Fruit fly (Drosophila melanogaster) whole organism, embryonic: Measurements from ENCODE around the gene CG8292.

Experiments
- Atf3 ChIP-seq: fragments of 200-800 bp; sonication (Bioruptor generic); optimal IDR thresholded peaks from 3 replicates; lab custom pipeline; 2016; ENCODE audit warnings: missing biosample characterization, missing genetic modification characterization
- Bgb ChIP-seq: fragments of 200-800 bp; sonication (Bioruptor generic); IDR thresholded peaks from 2 replicates; pipeline ENCODE4 v1.3.6; 2022; ENCODE audit warnings: missing biosample characterization, missing genetic modification characterization; ENCODE audit not compliant: partially characterized antibody
- Blimp-1 ChIP-seq: fragments of 200-800 bp; sonication (Bioruptor generic); optimal IDR thresholded peaks from 3 replicates; lab custom pipeline; 2018; ENCODE audit warnings: missing biosample characterization, missing genetic modification characterization, mild to moderate bottlenecking, moderate library complexity, missing genetic modification reagents
- CG10209 ChIP-seq: fragments of 200-800 bp; sonication (Bioruptor generic); optimal IDR thresholded peaks from 3 replicates; lab custom pipeline; 2017; ENCODE audit warnings: missing biosample characterization, mild to moderate bottlenecking, missing genetic modification characterization, missing genetic modification reagents
- CG12391 ChIP-seq: fragments of 200-800 bp; sonication (Bioruptor generic); optimal IDR thresholded peaks from 3 replicates; lab custom pipeline; 2018; ENCODE audit warnings: missing biosample characterization, mild to moderate bottlenecking, missing genetic modification characterization, moderate library complexity
- CG1602 ChIP-seq: fragments of 200-800 bp; sonication (Bioruptor generic); optimal IDR thresholded peaks from 3 replicates; lab custom pipeline; 2016; ENCODE audit warnings: missing biosample characterization, missing genetic modification characterization
- CG16813 ChIP-seq: fragments of 200-800 bp; sonication (Bioruptor generic); IDR thresholded peaks from 3 replicates; pipeline ENCODE4 v1.3.6; 2022; ENCODE audit warnings: missing biosample characterization, missing genetic modification characterization; ENCODE audit not compliant: partially characterized antibody
- CG17568 ChIP-seq: fragments of 200-800 bp; sonication (Bioruptor generic); optimal IDR thresholded peaks from 2 replicates; lab custom pipeline; 2018; ENCODE audit warnings: missing biosample characterization, mild to moderate bottlenecking, missing genetic modification characterization, moderate library complexity
- CG18599 ChIP-seq: fragments of 200-800 bp; sonication (Bioruptor generic); optimal IDR thresholded peaks from 3 replicates; lab custom pipeline; 2017; ENCODE audit warnings: missing biosample characterization, missing genetic modification characterization, mild to moderate bottlenecking, moderate library complexity, missing genetic modification reagents
- CG30403 ChIP-seq: fragments of 200-800 bp; sonication (Bioruptor generic); optimal IDR thresholded peaks from 3 replicates; lab custom pipeline; 2016; ENCODE audit warnings: missing biosample characterization, missing genetic modification characterization
- CG31365 ChIP-seq: fragments of 200-800 bp; sonication (Bioruptor generic); optimal IDR thresholded peaks from 2 replicates; lab custom pipeline; 2018; ENCODE audit warnings: missing biosample characterization, mild to moderate bottlenecking, missing genetic modification characterization
- CG32532 ChIP-seq: fragments of 200-800 bp; sonication (Bioruptor generic); IDR thresholded peaks from 2 replicates; pipeline ENCODE4 v1.3.6; 2022; ENCODE audit warnings: missing biosample characterization, missing genetic modification characterization
- CG6254 ChIP-seq: fragments of 200-800 bp; sonication (Bioruptor generic); optimal IDR thresholded peaks from 3 replicates; lab custom pipeline; 2017; ENCODE audit warnings: mild to moderate bottlenecking, missing biosample characterization, missing genetic modification reagents, missing genetic modification characterization
- CG6765 ChIP-seq: fragments of 200-800 bp; sonication (Bioruptor generic); optimal IDR thresholded peaks from 3 replicates; lab custom pipeline; 2017; ENCODE audit warnings: missing biosample characterization, mild to moderate bottlenecking, missing genetic modification characterization
- CG8089 ChIP-seq: fragments of 200-800 bp; sonication (Bioruptor generic); optimal IDR thresholded peaks from 3 replicates; lab custom pipeline; 2016; ENCODE audit warnings: missing biosample characterization, missing genetic modification characterization
- CG9932 ChIP-seq: fragments of 200-800 bp; sonication (Bioruptor generic); IDR thresholded peaks from 2 replicates; pipeline ENCODE4 v1.3.6; 2022; ENCODE audit warnings: missing biosample characterization, missing genetic modification characterization
- D ChIP-seq, 2 experiments: fragments of 200-800 bp in 1 of 2; fragments of >200 bp in 1 of 2; sonication (Bioruptor generic) in 1 of 2; optimal IDR thresholded peaks; 2 replicates in 1 of 2; 3 replicates in 1 of 2; lab custom pipeline; 2017; ENCODE audit warnings: mild to moderate bottlenecking in 1 of 2, missing biosample characterization in 1 of 2, missing genetic modification characterization in 1 of 2, missing genetic modification reagents in 1 of 2
- Drgx ChIP-seq: fragments of 200-800 bp; sonication (Bioruptor generic); IDR thresholded peaks from 2 replicates; pipeline ENCODE4 v1.3.6; 2022; ENCODE audit warnings: missing biosample characterization, missing genetic modification characterization
- Gug ChIP-seq: fragments of 200-800 bp; sonication (Bioruptor generic); IDR thresholded peaks from 4 replicates; pipeline ENCODE4 v1.3.6; 2022; ENCODE audit warnings: missing biosample characterization, missing genetic modification characterization
- H15 ChIP-seq: fragments of 200-800 bp; sonication (Bioruptor generic); IDR thresholded peaks from 3 replicates; pipeline ENCODE4 v1.3.6; 2022; ENCODE audit warnings: missing biosample characterization, missing genetic modification characterization
- HHEX ChIP-seq: fragments of 200-800 bp; sonication (Bioruptor generic); optimal IDR thresholded peaks from 3 replicates; lab custom pipeline; 2017; ENCODE audit warnings: missing biosample characterization, mild to moderate bottlenecking, missing genetic modification characterization, missing genetic modification reagents
- Med ChIP-seq: fragments of 200-800 bp; sonication (Bioruptor generic); peaks from one replicate; lab custom pipeline; 2016; ENCODE audit warnings: missing biosample characterization, missing genetic modification characterization, mild to moderate bottlenecking, inconsistent platforms, moderate library complexity
- Meics ChIP-seq: fragments of 200-800 bp; sonication (Bioruptor generic); optimal IDR thresholded peaks from 2 replicates; lab custom pipeline; 2017; ENCODE audit warnings: missing biosample characterization, mild to moderate bottlenecking, missing genetic modification characterization
- Nf-YA ChIP-seq: fragments of 200-800 bp; sonication (Bioruptor generic); IDR thresholded peaks from 2 replicates; pipeline ENCODE4 v1.3.6; 2022; ENCODE audit warnings: missing biosample characterization, missing genetic modification characterization
- Pdp1 ChIP-seq, 2 experiments: fragments of 200-800 bp; sonication (Bioruptor generic); optimal IDR thresholded peaks; 3 replicates each; lab custom pipeline; 2016; ENCODE audit warnings: missing biosample characterization in 2 of 2, missing genetic modification characterization in 2 of 2, mild to moderate bottlenecking in 1 of 2, moderate library complexity in 1 of 2
- Rfx ChIP-seq: fragments of 200-800 bp; sonication (Bioruptor generic); IDR thresholded peaks from 2 replicates; pipeline ENCODE4 v1.3.6; 2022; ENCODE audit warnings: missing biosample characterization, missing genetic modification characterization
- Usf ChIP-seq: fragments of 200-800 bp; sonication (Bioruptor generic); optimal IDR thresholded peaks from 2 replicates; lab custom pipeline; 2017; ENCODE audit warnings: missing genotype, missing biosample characterization, missing genetic modification characterization
- Xbp1 ChIP-seq: fragments of 200-800 bp; sonication (Bioruptor generic); optimal IDR thresholded peaks from 3 replicates; lab custom pipeline; 2016; ENCODE audit warnings: missing biosample characterization, mild to moderate bottlenecking, missing genetic modification characterization
- Xrp1 ChIP-seq: fragments of 200-800 bp; sonication (Bioruptor generic); IDR thresholded peaks from 2 replicates; pipeline ENCODE4 v1.3.6; 2022; ENCODE audit warnings: missing biosample characterization, missing genetic modification characterization
- al ChIP-seq: fragments of 200-800 bp; sonication (Bioruptor generic); IDR thresholded peaks from 2 replicates; pipeline ENCODE4 v1.3.6; 2022; ENCODE audit warnings: missing biosample characterization, missing genetic modification characterization
- bsh ChIP-seq, 2 experiments: fragments of 200-800 bp; sonication (Bioruptor generic); optimal IDR thresholded peaks; 2 replicates each; lab custom pipeline; 2017 to 2018; ENCODE audit warnings: mild to moderate bottlenecking in 2 of 2, missing biosample characterization in 2 of 2, missing genetic modification characterization in 2 of 2, moderate library complexity in 1 of 2
- chif ChIP-seq, 2 experiments: fragments of 200-800 bp; sonication (Bioruptor generic); optimal IDR thresholded peaks; 3 replicates each; lab custom pipeline; 2016; ENCODE audit warnings: missing biosample characterization in 2 of 2, missing genetic modification characterization in 2 of 2
- ci ChIP-seq: fragments of 200-800 bp; sonication (Bioruptor generic); IDR thresholded peaks from 3 replicates; pipeline ENCODE4 v1.3.6; 2022; ENCODE audit warnings: missing biosample characterization, missing genetic modification characterization
- dan ChIP-seq: fragments of 200-800 bp; sonication (Bioruptor generic); IDR thresholded peaks from 2 replicates; pipeline ENCODE4 v1.3.6; 2022; ENCODE audit warnings: missing biosample characterization, missing genetic modification characterization
- dysf ChIP-seq: fragments of 200-800 bp; sonication (Bioruptor generic); IDR thresholded peaks from 3 replicates; pipeline ENCODE4 v1.3.6; 2022; ENCODE audit warnings: missing biosample characterization, missing genetic modification characterization
- ems ChIP-seq: fragments of 200-800 bp; sonication (Bioruptor generic); optimal IDR thresholded peaks from 3 replicates; lab custom pipeline; 2016; ENCODE audit warnings: missing biosample characterization, missing genetic modification characterization
- eyg ChIP-seq: fragments of 200-800 bp; sonication (Bioruptor generic); optimal IDR thresholded peaks from 3 replicates; lab custom pipeline; 2016; ENCODE audit warnings: missing biosample characterization, missing genetic modification characterization
- fd96Cb ChIP-seq: fragments of 200-800 bp; sonication (Bioruptor generic); optimal IDR thresholded peaks from 2 replicates; lab custom pipeline; 2018; ENCODE audit warnings: missing biosample characterization, mild to moderate bottlenecking, missing genetic modification characterization, moderate library complexity
- grau ChIP-seq: fragments of 200-800 bp; optimal IDR thresholded peaks from 3 replicates; lab custom pipeline; 2019; ENCODE audit warnings: missing biosample characterization, mild to moderate bottlenecking, missing genetic modification characterization, moderate library complexity
- kni ChIP-seq: fragments of 200-800 bp; sonication (Bioruptor generic); optimal IDR thresholded peaks from 3 replicates; lab custom pipeline; 2017; ENCODE audit warnings: mild to moderate bottlenecking, missing biosample characterization, missing genetic modification reagents, missing genetic modification characterization
- otp ChIP-seq: fragments of 200-800 bp; sonication (Bioruptor generic); IDR thresholded peaks from 3 replicates; pipeline ENCODE4, ENCODE4 v1.3.6; 2022; ENCODE audit warnings: missing biosample characterization, missing genetic modification characterization
- pzg ChIP-seq: fragments of 200-800 bp; sonication (Bioruptor generic); optimal IDR thresholded peaks from 3 replicates; lab custom pipeline; 2018; ENCODE audit warnings: missing biosample characterization, mild to moderate bottlenecking, missing genetic modification characterization, moderate library complexity
- ro ChIP-seq: fragments of 200-800 bp; sonication (Bioruptor generic); IDR thresholded peaks from 2 replicates; pipeline ENCODE4 v1.3.6; 2022; ENCODE audit warnings: missing biosample characterization, missing genetic modification characterization
- sens ChIP-seq: fragments of 200-800 bp; sonication (Bioruptor generic); peaks from one replicate; lab custom pipeline; 2016; ENCODE audit warnings: missing biosample characterization, missing genetic modification characterization
- sim ChIP-seq: fragments of 200-800 bp; sonication (Bioruptor generic); IDR thresholded peaks from 2 replicates; pipeline ENCODE4 v1.3.6; 2022; ENCODE audit warnings: missing biosample characterization, missing genetic modification characterization
- trh ChIP-seq: fragments of 200-800 bp; sonication (Bioruptor generic); optimal IDR thresholded peaks from 2 replicates; lab custom pipeline; 2016; ENCODE audit warnings: missing biosample characterization, missing genetic modification characterization
- usp ChIP-seq: fragments of >200 bp; optimal IDR thresholded peaks from 2 replicates; lab custom pipeline; 2017; ENCODE audit warnings: missing biosample characterization, missing genetic modification characterization
- wor ChIP-seq: fragments of 200-800 bp; sonication (Bioruptor generic); IDR thresholded peaks from 2 replicates; pipeline ENCODE4 v1.3.6; 2022; ENCODE audit warnings: missing biosample characterization, missing genetic modification characterization
- zfh1 ChIP-seq: fragments of 200-800 bp; sonication (Bioruptor generic); IDR thresholded peaks from 3 replicates; pipeline ENCODE4 v1.3.6; 2022; ENCODE audit warnings: missing biosample characterization, missing genetic modification characterization

Gene CG8292

DNA sequence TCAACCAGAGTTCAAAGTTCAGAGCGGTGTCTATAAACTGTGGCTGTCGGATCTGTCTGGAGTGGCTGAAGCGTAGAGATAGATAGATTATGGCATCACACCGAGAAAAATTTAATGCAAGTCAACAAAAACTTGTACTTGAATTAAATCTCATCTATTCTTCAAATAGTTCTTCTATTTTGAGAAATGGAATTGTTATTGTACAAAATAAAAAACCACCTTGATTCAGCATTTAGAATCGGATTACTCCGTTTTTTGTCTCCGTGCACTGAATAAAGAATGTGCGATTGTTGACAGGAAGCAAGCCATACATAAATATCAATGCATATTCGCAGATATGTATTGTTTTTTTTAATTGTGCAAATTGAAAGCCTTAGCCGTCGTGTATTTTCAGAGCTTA lies 11.8 kb upstream of the CG8292 start (continued):
- TF ChIP-seq zfh1 (GFP tag; lab: Robert Waterston, UW) (peak; percentile 57; the same call in 2 of the 3 replicates), CG18599 (peak; percentile 5), CG16813 (GFP tag; lab: Robert Waterston, UW) (no peak), ems (GFP tag; lab: Kevin White, UChicago) (peak; percentile 18), Gug (GFP tag; lab: Robert Waterston, UW) (0 out of 4 replicates have a peak, but pooled peaks have one; percentile 24), CG9932 (GFP tag; lab: Robert Waterston, UW) (peak; percentile 45; the same call in 1 of the 2 replicates), Blimp-1 (GFP tag; lab: Kevin White, UChicago) (peak; percentile 9), usp (GFP tag; lab: Kevin White, UChicago) (no peak), CG17568 (GFP tag; lab: Kevin White, UChicago) (no peak), fd96Cb (peak; percentile 13), Meics (peak; percentile 6), sens (GFP tag; lab: Kevin White, UChicago) (peak; percentile 83), CG10209 (GFP tag; lab: Kevin White, UChicago) (peak; percentile 0), D (optimal IDR thresholded peaks at IDR 0.05; lab: Kevin White, UChicago) (no peak), D (GFP tag; optimal IDR thresholded peaks at IDR 0.05; lab: Kevin White, UChicago) (no peak), grau (tag; lab: Kevin White, UChicago) (peak; percentile 35), pzg (GFP tag; lab: Kevin White, UChicago) (no peak), Xrp1 (GFP tag; lab: Robert Waterston, UW) (peak; percentile 71; the same call in 1 of the 2 replicates), sim (0 out of 2 replicates have a peak, but pooled peaks have one; percentile 20), Drgx (peak; percentile 77), chif (GFP tag; optimal IDR thresholded peaks at IDR 0.05; lab: Kevin White, UChicago) (peak in 1 of 2 experiments; percentile 24), Atf3 (GFP tag; lab: Kevin White, UChicago) (no peak), eyg (GFP tag; lab: Kevin White, UChicago) (no peak), H15 (GFP tag; lab: Robert Waterston, UW) (peak; percentile 37; the same call in 2 of the 3 replicates), HHEX (no peak), CG32532 (GFP tag; lab: Robert Waterston, UW) (peak; percentile 46; the same call in 1 of the 2 replicates), wor (GFP tag; lab: Robert Waterston, UW) (no peak), CG12391 (tag; lab: Kevin White, UChicago) (peak; percentile 38), CG6254 (GFP tag; lab: Kevin White, UChicago) (peak; percentile 3), Xbp1 (peak; percentile 20), CG31365 (tag; lab: Kevin White, UChicago) (no peak), trh (GFP tag; lab: Kevin White, UChicago) (no peak), otp (GFP tag; lab: Robert Waterston, UW) (peak; percentile 48; the same call in 2 of the 3 replicates), dan (GFP tag; lab: Robert Waterston, UW) (no peak), CG6765 (no peak), Pdp1 (GFP tag; optimal IDR thresholded peaks at IDR 0.05; lab: Kevin White, UChicago) (peak in 1 of 2 experiments; percentile 76)
- TF ChIP-seq, all 482 proteins: peak for 101

DNA sequence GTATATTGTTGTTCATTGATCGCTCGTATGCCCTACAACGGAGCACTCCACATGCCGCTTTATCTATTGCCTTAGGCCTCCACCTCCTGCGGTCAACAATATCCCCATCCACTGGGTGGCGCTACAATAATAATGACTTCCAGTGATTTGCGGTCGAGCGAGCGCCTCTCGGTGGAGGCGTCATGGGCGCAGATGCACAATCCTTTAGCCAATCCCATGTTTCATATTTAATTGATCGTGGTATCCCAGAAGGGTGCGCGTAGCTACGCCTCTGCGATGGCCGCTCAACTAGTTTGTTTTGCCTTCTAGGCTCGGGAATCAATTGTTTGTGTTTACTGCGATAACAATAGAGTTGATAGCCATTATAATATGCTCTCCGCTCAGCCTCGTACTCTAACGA lies 11.3 kb upstream of the CG8292 start:
- TF ChIP-seq CG30403 (GFP tag; lab: Kevin White, UChicago) (no peak), CG17568 (GFP tag; lab: Kevin White, UChicago) (no peak), Rfx (GFP tag; lab: Robert Waterston, UW) (0 out of 2 replicates have a peak, but pooled peaks have one; percentile 6), bsh (GFP tag; optimal IDR thresholded peaks at IDR 0.05; lab: Kevin White, UChicago) (peak in 1 of 2 experiments; percentile 37), Nf-YA (GFP tag; lab: Robert Waterston, UW) (0 out of 2 replicates have a peak, but pooled peaks have one; percentile 15), Bgb (GFP tag; lab: Robert Waterston, UW) (no peak), al (GFP tag; lab: Robert Waterston, UW) (0 out of 2 replicates have a peak, but pooled peaks have one; percentile 16), CG1602 (GFP tag; lab: Kevin White, UChicago) (no peak), zfh1 (GFP tag; lab: Robert Waterston, UW) (peak; percentile 51; the same call in 2 of the 3 replicates), CG32532 (GFP tag; lab: Robert Waterston, UW) (peak; percentile 26; the same call in 1 of the 2 replicates), CG8089 (GFP tag; lab: Kevin White, UChicago) (no peak), dysf (peak; percentile 5; the same call in 1 of the 3 replicates), Med (GFP tag; lab: Kevin White, UChicago) (peak; percentile 69), kni (GFP tag; lab: Kevin White, UChicago) (no peak), Drgx (peak; percentile 81), ro (no peak), ci (0 out of 3 replicates have a peak, but pooled peaks have one; percentile 25), Usf (GFP tag; lab: Kevin White, UChicago) (no peak), sens (GFP tag; lab: Kevin White, UChicago) (peak; percentile 47)
